Worm (Caenorhabditis elegans) whole organism, early embryonic: ENCODE data around the gene nhr-156.

Source experiments
- B0310.2 ChIP-seq: sonication (generic microtip); optimal IDR thresholded peaks from 2 replicates; lab custom pipeline; 2016; ENCODE audit warnings: mild to moderate bottlenecking, missing genetic modification characterization, missing compliant biosample characterization
- F13C5.2 ChIP-seq: sonication (generic microtip); optimal IDR thresholded peaks from 2 replicates; lab custom pipeline; 2017; ENCODE audit warnings: mild to moderate bottlenecking, missing genetic modification characterization, inconsistent platforms, missing compliant biosample characterization
- aly-1 ChIP-seq: sonication (generic microtip); optimal IDR thresholded peaks from 2 replicates; lab custom pipeline; 2016; ENCODE audit warnings: missing genetic modification characterization, missing compliant biosample characterization
- ama-1 ChIP-seq: fragments of 150-350 bp; optimal IDR thresholded peaks from 2 replicates; lab custom pipeline; 2014
- ceh-13 ChIP-seq: fragments of 200-800 bp; sonication (Bioruptor generic); optimal IDR thresholded peaks from 2 replicates; lab custom pipeline; 2018; ENCODE audit warnings: mild to moderate bottlenecking, missing genetic modification characterization, missing compliant biosample characterization
- ceh-36 ChIP-seq: sonication (generic microtip); optimal IDR thresholded peaks from 2 replicates; lab custom pipeline; 2016; ENCODE audit warnings: missing genetic modification characterization, inconsistent platforms, missing compliant biosample characterization
- ets-7 ChIP-seq: sonication (generic microtip); optimal IDR thresholded peaks from 2 replicates; lab custom pipeline; 2016; ENCODE audit warnings: missing genotype, missing genetic modification characterization, missing compliant biosample characterization
- flt-1 ChIP-seq: fragments of 200-800 bp; sonication (Bioruptor generic); IDR thresholded peaks from 2 replicates; pipeline ENCODE4 v1.3.6; 2022; ENCODE audit warnings: missing genetic modification characterization, missing compliant biosample characterization
- hmbx-1 ChIP-seq: sonication (generic microtip); optimal IDR thresholded peaks from 2 replicates; lab custom pipeline; 2016; ENCODE audit warnings: mild to moderate bottlenecking, missing genetic modification characterization, missing compliant biosample characterization
- hmg-4 ChIP-seq: fragments of 200-800 bp; sonication (Bioruptor generic); optimal IDR thresholded peaks from 2 replicates; lab custom pipeline; 2018; ENCODE audit warnings: mild to moderate bottlenecking, missing genetic modification characterization, missing compliant biosample characterization
- hnd-1 ChIP-seq: sonication (generic microtip); optimal IDR thresholded peaks from 2 replicates; lab custom pipeline; 2016; ENCODE audit warnings: missing genetic modification characterization, missing compliant biosample characterization
- pes-1 ChIP-seq: fragments of 200-800 bp; sonication (Bioruptor generic); IDR thresholded peaks from 2 replicates; pipeline ENCODE4 v1.3.6; 2022; ENCODE audit warnings: missing genetic modification reagents, missing genetic modification characterization, missing compliant biosample characterization
- scrt-1 ChIP-seq: fragments of 200-800 bp; sonication (Bioruptor generic); IDR thresholded peaks from 2 replicates; pipeline ENCODE4 v1.3.6; 2022; ENCODE audit warnings: missing genetic modification characterization, missing compliant biosample characterization
- sea-1 ChIP-seq: fragments of 200-800 bp; sonication (Bioruptor generic); conservative IDR thresholded peaks from 2 replicates; pipeline ENCODE4 v1.3.6; 2022; ENCODE audit warnings: missing genetic modification characterization, missing compliant biosample characterization
- tbx-11 ChIP-seq: fragments of 200-800 bp; sonication (Bioruptor generic); IDR thresholded peaks from 2 replicates; pipeline ENCODE4 v1.3.6; 2022; ENCODE audit warnings: missing genetic modification characterization, missing compliant biosample characterization
- tbx-37 ChIP-seq: fragments of 200-800 bp; sonication (Bioruptor generic); conservative IDR thresholded peaks from 2 replicates; pipeline ENCODE4 v1.3.6; 2022; ENCODE audit warnings: missing genetic modification reagents, missing genetic modification characterization, missing compliant biosample characterization
- tra-4 ChIP-seq: sonication (generic microtip); optimal IDR thresholded peaks from 2 replicates; lab custom pipeline; 2017; ENCODE audit warnings: missing genetic modification characterization, missing compliant biosample characterization

Gene nhr-156

ce11 chrV:3877242-3877641, 28.7 kb upstream of the nhr-156 start:
- TF ChIP-seq ama-1 (lab: Kevin White, UChicago): no peak
- TF ChIP-seq ets-7 (tag; lab: Kevin White, UChicago): no peak
- TF ChIP-seq ceh-13 (GFP tag; lab: Kevin White, UChicago): no peak
- no peak for TF ChIP-seq hmg-4 (GFP tag; lab: Kevin White, UChicago)
- TF ChIP-seq B0310.2 (tag; lab: Kevin White, UChicago): no peak
- no peak for TF ChIP-seq tra-4
- TF ChIP-seq tbx-37 (GFP tag; lab: Robert Waterston, UW): no peak
- TF ChIP-seq aly-1: no peak
- TF ChIP-seq F13C5.2 (tag; lab: Kevin White, UChicago): no peak

ce11 chrV:3878223-3878622, 27.7 kb upstream of the nhr-156 start, which contains the start of gene nhr-159:
TSS of gene nhr-159 (minus strand) at chrV:3878323.
- TF ChIP-seq aly-1 (no peak), flt-1 (no peak), ama-1 (lab: Kevin White, UChicago) (no peak)

DNA sequence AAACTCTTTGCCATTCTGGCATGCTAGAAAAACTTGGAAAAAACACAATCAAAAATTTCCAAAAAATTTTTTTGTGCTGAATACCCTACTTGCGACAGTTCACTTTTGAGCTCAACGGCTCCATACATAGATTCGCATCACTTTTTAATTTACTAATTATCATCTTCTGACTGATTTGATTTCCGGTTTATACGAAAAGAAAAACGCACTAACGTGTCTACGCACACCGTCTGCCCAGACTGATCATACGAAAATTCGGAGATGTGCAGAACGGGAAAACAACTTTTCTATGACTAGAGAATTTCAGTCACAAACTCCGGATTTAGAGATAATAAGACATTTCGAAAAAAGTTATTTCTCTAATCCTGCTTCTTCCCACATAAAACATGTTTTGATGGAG, 21.4 kb upstream of the nhr-156 start:
- TF ChIP-seq ceh-13 (GFP tag; lab: Kevin White, UChicago) (no peak), tbx-37 (GFP tag; lab: Robert Waterston, UW) (no peak), tbx-11 (GFP tag; lab: Robert Waterston, UW) (no peak), tra-4 (no peak), ceh-36 (tag; lab: Kevin White, UChicago) (no peak), B0310.2 (tag; lab: Kevin White, UChicago) (no peak)

ce11 chrV:3886104-3886503, 19.8 kb upstream of the nhr-156 start, which contains the start of gene nhr-124:
TSS of gene nhr-124 (minus strand) at chrV:3886204.
- TF ChIP-seq flt-1 (no peak), hmbx-1 (tag; lab: Kevin White, UChicago) (no peak), hnd-1 (no peak), scrt-1 (no peak), B0310.2 (tag; lab: Kevin White, UChicago) (no peak), ama-1 (lab: Kevin White, UChicago) (no peak)

DNA sequence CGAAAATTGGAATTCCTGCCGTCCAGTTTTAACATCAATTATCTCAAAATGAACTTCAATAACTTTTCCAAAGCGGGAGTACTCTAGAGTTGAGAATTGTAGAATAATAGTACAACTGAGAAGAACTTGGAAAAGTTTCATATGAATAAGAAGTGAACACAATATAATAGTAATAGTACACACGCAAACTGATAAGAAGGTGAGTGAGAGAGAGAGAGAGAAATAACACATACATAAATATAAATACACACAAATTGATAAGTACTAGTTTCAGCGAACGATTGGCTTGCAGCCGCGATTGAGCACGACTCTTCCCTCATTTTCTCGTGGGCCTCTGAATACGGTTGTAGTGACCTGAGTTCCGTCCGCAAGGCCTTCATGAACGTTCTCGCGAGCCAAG, 16.8 kb upstream of the nhr-156 start, which contains the start of gene C17E7.13:
Gene C17E7.13, minus strand, starts transcription at position 176 of the 400 bp plus-strand sequence.
- no peak for TF ChIP-seq hnd-1
- no peak for TF ChIP-seq hmbx-1 (tag; lab: Kevin White, UChicago)
- TF ChIP-seq scrt-1: no peak
- TF ChIP-seq ets-7 (tag; lab: Kevin White, UChicago): no peak
- no peak for TF ChIP-seq aly-1
- TF ChIP-seq flt-1: no peak
- TF ChIP-seq sea-1: no peak
- TF ChIP-seq F13C5.2 (tag; lab: Kevin White, UChicago): no peak
- TF ChIP-seq hmg-4 (GFP tag; lab: Kevin White, UChicago): no peak
- TF ChIP-seq ceh-36 (tag; lab: Kevin White, UChicago): no peak
- TF ChIP-seq tbx-37 (GFP tag; lab: Robert Waterston, UW): no peak

DNA sequence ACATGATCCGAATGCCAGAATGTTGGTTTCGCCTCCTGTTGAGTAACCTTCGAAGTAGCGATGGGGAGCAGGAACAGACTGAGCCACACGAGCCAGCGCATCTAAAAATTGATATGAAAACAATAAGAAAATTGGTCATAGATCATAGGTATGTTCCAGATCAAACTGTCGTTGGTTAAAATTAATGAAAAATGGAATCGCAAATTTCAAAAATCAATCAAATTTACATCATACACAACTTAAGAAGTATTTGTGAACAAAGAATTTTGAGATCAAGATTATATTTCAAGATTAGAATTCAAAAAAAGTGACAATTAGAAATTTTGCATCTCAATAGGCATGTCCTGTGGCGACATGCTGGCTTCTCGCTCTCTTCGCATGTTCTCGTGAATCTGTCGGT, 15.1 kb upstream of the nhr-156 start, which contains the start of gene C17E7.9:
Gene C17E7.9, minus strand, starts transcription at position 101 of the 400 bp plus-strand sequence.
- TF ChIP-seq hmg-4 (GFP tag; lab: Kevin White, UChicago): no peak
- no peak for TF ChIP-seq tra-4
- no peak for TF ChIP-seq tbx-11 (GFP tag; lab: Robert Waterston, UW)
- TF ChIP-seq flt-1: no peak
- no peak for TF ChIP-seq F13C5.2 (tag; lab: Kevin White, UChicago)
- no peak for TF ChIP-seq sea-1
- no peak for TF ChIP-seq pes-1 (GFP tag; lab: Robert Waterston, UW)
- no peak for TF ChIP-seq ama-1 (lab: Kevin White, UChicago)
- TF ChIP-seq scrt-1: no peak
- TF ChIP-seq tbx-37 (GFP tag; lab: Robert Waterston, UW): no peak
- TF ChIP-seq B0310.2 (tag; lab: Kevin White, UChicago): no peak
- TF ChIP-seq aly-1: no peak
- TF ChIP-seq hnd-1: no peak
- no peak for TF ChIP-seq ceh-36 (tag; lab: Kevin White, UChicago)
- TF ChIP-seq hmbx-1 (tag; lab: Kevin White, UChicago): no peak
- no peak for TF ChIP-seq ets-7 (tag; lab: Kevin White, UChicago)
- no peak for TF ChIP-seq ceh-13 (GFP tag; lab: Kevin White, UChicago)

DNA sequence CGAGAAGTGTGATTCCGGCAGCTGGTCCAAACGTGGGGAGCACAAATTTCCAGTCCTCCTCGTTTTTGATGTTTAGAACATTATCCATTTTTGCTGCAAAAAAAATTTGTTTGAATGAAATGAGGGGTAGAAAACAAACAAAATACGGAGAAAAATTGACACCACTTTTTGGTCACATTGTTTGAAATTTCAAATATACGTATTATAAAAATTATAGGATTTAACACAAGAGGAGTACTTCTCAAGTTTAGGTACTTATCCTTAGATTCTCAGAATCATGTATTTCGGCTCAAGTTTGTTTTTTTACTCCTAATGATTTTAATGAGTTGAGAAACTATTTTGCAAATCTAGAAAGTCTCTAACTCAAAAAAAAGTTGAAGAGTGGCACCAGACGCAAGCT, 14.0 kb upstream of the nhr-156 start, which contains the start of gene C17E7.12:
Gene C17E7.12, minus strand, starts transcription at position 101 of the 400 bp plus-strand sequence.
- TF ChIP-seq flt-1 (no peak), ets-7 (tag; lab: Kevin White, UChicago) (no peak), B0310.2 (tag; lab: Kevin White, UChicago) (no peak), hmbx-1 (tag; lab: Kevin White, UChicago) (no peak), ama-1 (lab: Kevin White, UChicago) (no peak), hnd-1 (no peak), ceh-13 (GFP tag; lab: Kevin White, UChicago) (no peak), sea-1 (no peak), ceh-36 (tag; lab: Kevin White, UChicago) (no peak), aly-1 (no peak), tra-4 (no peak)

ce11 chrV:3892361-3892904, 13.5 kb upstream of the nhr-156 start, which contains the start of gene C17E7.4:
TSS of gene C17E7.4 (plus strand) at chrV:3892854.
- TF ChIP-seq sea-1: no peak
- TF ChIP-seq aly-1: no peak
- TF ChIP-seq ceh-36 (tag; lab: Kevin White, UChicago): no peak
- no peak for TF ChIP-seq flt-1
- no peak for TF ChIP-seq F13C5.2 (tag; lab: Kevin White, UChicago)
- no peak for TF ChIP-seq hmg-4 (GFP tag; lab: Kevin White, UChicago)
- TF ChIP-seq tbx-11 (GFP tag; lab: Robert Waterston, UW): no peak
- no peak for TF ChIP-seq ceh-13 (GFP tag; lab: Kevin White, UChicago)
- no peak for TF ChIP-seq scrt-1
- TF ChIP-seq tbx-37 (GFP tag; lab: Robert Waterston, UW): no peak
- no peak for TF ChIP-seq ets-7 (tag; lab: Kevin White, UChicago)
- TF ChIP-seq ama-1 (lab: Kevin White, UChicago): no peak
- no peak for TF ChIP-seq tra-4
- TF ChIP-seq hmbx-1 (tag; lab: Kevin White, UChicago): no peak
- TF ChIP-seq hnd-1: no peak
- no peak for TF ChIP-seq B0310.2 (tag; lab: Kevin White, UChicago)
- no peak for TF ChIP-seq pes-1 (GFP tag; lab: Robert Waterston, UW)
